Fruit fly (Drosophila melanogaster) whole organism, wandering third instar larva: Measurements from ENCODE around the gene kat80.
A peak's percentile ranks its signal among the peaks of the same experiment; 100 is the strongest.

ENCODE experiments used
- Abd-B ChIP-seq: fragments of >200 bp; optimal IDR thresholded peaks from 2 replicates; lab custom pipeline; 2017; ENCODE audit warnings: missing biosample characterization, missing genetic modification characterization
- CG32264 ChIP-seq: fragments of 200-800 bp; sonication (Bioruptor generic); optimal IDR thresholded peaks from 2 replicates; lab custom pipeline; 2016; ENCODE audit warnings: missing biosample characterization, missing genetic modification characterization
- CrebA ChIP-seq: fragments of 200-800 bp; sonication (Bioruptor generic); optimal IDR thresholded peaks from 2 replicates; lab custom pipeline; 2016; ENCODE audit warnings: missing biosample characterization, mild to moderate bottlenecking, missing genetic modification characterization, borderline replicate concordance
- GATAd ChIP-seq: sonication (Bioruptor generic); optimal IDR thresholded peaks from 2 replicates; lab custom pipeline; 2016; ENCODE audit warnings: missing biosample characterization, missing genetic modification characterization
- HLH106 ChIP-seq: fragments of 200-800 bp; optimal IDR thresholded peaks from 3 replicates; lab custom pipeline; 2019; ENCODE audit warnings: missing biosample characterization, mild to moderate bottlenecking, missing genetic modification characterization, moderate library complexity
- Hr78 ChIP-seq: fragments of >200 bp; optimal IDR thresholded peaks from 2 replicates; lab custom pipeline; 2017; ENCODE audit warnings: missing biosample characterization, missing genetic modification characterization
- Hr83 ChIP-seq: fragments of 200-300 bp; sonication (Bioruptor generic); optimal IDR thresholded peaks from 2 replicates; lab custom pipeline; 2016; ENCODE audit warnings: missing biosample characterization, mild to moderate bottlenecking, missing genetic modification characterization, moderate library complexity; ENCODE audit not compliant: poor library complexity, severe bottlenecking
- Jra ChIP-seq: sonication (Bioruptor generic); optimal IDR thresholded peaks from 2 replicates; lab custom pipeline; 2016; ENCODE audit warnings: missing biosample characterization, missing genetic modification characterization
- Myc ChIP-seq: fragments of >200 bp; optimal IDR thresholded peaks from 2 replicates; lab custom pipeline; 2017
- N ChIP-seq: fragments of >200 bp; optimal IDR thresholded peaks from 2 replicates; lab custom pipeline; 2018; ENCODE audit warnings: missing biosample characterization, missing external identifiers, missing genetic modification characterization
- Vsx2 ChIP-seq: fragments of 200-300, 225-300 bp; sonication (Bioruptor generic); optimal IDR thresholded peaks from 2 replicates; lab custom pipeline; 2018; ENCODE audit warnings: missing biosample characterization, missing genetic modification characterization; ENCODE audit not compliant: partially characterized antibody
- br ChIP-seq: fragments of 200-800 bp; sonication (Bioruptor generic); optimal IDR thresholded peaks from 2 replicates; lab custom pipeline; 2016; ENCODE audit warnings: missing biosample characterization, missing genetic modification characterization
- brk ChIP-seq: fragments of 200-800 bp; sonication (Bioruptor generic); optimal IDR thresholded peaks from 2 replicates; lab custom pipeline; 2016; ENCODE audit warnings: missing biosample characterization, mild to moderate bottlenecking, missing genetic modification characterization
- dl ChIP-seq, 2 experiments: fragments of 175-275, 200-275 bp in 1 of 2; fragments of 200-275 bp in 1 of 2; sonication (Bioruptor generic); optimal IDR thresholded peaks; lab custom pipeline; 2018; ENCODE audit warnings: mild to moderate bottlenecking in 2 of 2, missing biosample characterization in 2 of 2, missing genetic modification characterization in 2 of 2, moderate library complexity in 2 of 2; ENCODE audit not compliant: partially characterized antibody in 2 of 2, insufficient read depth in 1 of 2
- dsf ChIP-seq: sonication (Bioruptor generic); optimal IDR thresholded peaks from 2 replicates; lab custom pipeline; 2016; ENCODE audit warnings: missing biosample characterization, missing genetic modification characterization, borderline replicate concordance
- ey ChIP-seq: fragments of 200-800 bp; sonication (Bioruptor generic); optimal IDR thresholded peaks from 2 replicates; lab custom pipeline; 2016; ENCODE audit warnings: missing biosample characterization, missing genetic modification characterization
- foxo ChIP-seq, 2 experiments: fragments of 200-800 bp; sonication (Bioruptor generic); optimal IDR thresholded peaks; 2 replicates in 1 of 2; 3 replicates in 1 of 2; lab custom pipeline; 2016 to 2017; ENCODE audit warnings: missing biosample characterization in 2 of 2, missing genetic modification characterization in 2 of 2
- fru ChIP-seq: fragments of 200-800 bp; sonication (Bioruptor generic); optimal IDR thresholded peaks from 3 replicates; lab custom pipeline; 2016; ENCODE audit warnings: missing biosample characterization, mild to moderate bottlenecking, missing genetic modification characterization
- h ChIP-seq: fragments of 200-800 bp; sonication (Bioruptor generic); optimal IDR thresholded peaks from 3 replicates; lab custom pipeline; 2016; ENCODE audit warnings: missing biosample characterization, mild to moderate bottlenecking, missing genetic modification characterization
- jim ChIP-seq: fragments of 175-275, 200-325 bp; sonication (Bioruptor generic); optimal IDR thresholded peaks from 2 replicates; lab custom pipeline; 2016; ENCODE audit warnings: missing biosample characterization, mild to moderate bottlenecking, missing genetic modification characterization
- lola ChIP-seq: fragments of >200 bp; optimal IDR thresholded peaks from 2 replicates; lab custom pipeline; 2017; ENCODE audit warnings: missing biosample characterization, missing genetic modification characterization
- pan ChIP-seq: fragments of >200 bp; optimal IDR thresholded peaks from 2 replicates; lab custom pipeline; 2017
- psq ChIP-seq: fragments of 200-800 bp; sonication (Bioruptor generic); optimal IDR thresholded peaks from 3 replicates; lab custom pipeline; 2017; ENCODE audit warnings: missing biosample characterization, mild to moderate bottlenecking, missing genetic modification characterization, moderate library complexity
- sv ChIP-seq: fragments of 200-800 bp; sonication (Bioruptor generic); optimal IDR thresholded peaks from 3 replicates; lab custom pipeline; 2016; ENCODE audit warnings: missing biosample characterization, missing genetic modification characterization
- woc ChIP-seq: sonication (Bioruptor generic); optimal IDR thresholded peaks from 2 replicates; lab custom pipeline; 2016; ENCODE audit warnings: missing biosample characterization, mild to moderate bottlenecking, missing genetic modification characterization

Gene kat80

DNA sequence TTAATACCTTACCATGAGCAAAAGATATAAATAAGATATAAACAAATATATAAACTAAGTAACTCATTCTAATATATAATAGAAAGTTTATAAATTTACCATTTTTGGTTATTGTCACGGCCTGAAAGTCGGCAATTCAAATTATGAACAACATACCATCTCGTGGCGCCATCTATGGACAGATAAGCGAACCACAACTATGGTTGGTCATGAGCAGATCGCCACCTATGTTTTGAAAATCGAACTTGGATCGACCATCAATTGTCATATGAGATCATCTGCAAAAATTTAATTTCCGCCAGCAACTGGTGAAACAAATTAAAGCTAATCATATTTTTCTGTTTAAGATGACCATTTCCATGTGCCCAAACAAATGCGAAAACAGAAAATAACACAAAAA, 31.2 kb downstream of the kat80 start:
- peak; percentile 38 for TF ChIP-seq Myc (lab: Kevin White, UChicago)
- TF ChIP-seq Hr83 (GFP tag; lab: Kevin White, UChicago) = no peak

DNA sequence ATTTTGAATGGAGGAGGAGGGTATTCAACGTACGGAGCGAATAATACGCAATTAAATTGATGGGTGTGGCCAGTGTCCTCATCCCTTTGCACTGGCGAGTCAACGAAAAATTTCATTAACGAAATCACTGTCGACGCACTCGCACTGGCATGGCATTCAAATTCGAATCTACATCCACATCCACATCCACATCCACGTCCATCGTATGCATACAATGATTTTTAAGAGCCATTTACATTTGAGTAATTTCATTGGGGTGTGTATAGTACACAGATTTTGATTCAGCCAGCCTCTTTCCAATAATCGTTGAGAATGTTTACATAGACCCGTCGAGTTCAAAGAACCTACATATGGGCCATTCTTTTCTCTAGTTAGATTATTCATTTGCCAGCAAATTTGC, 32.0 kb downstream of the kat80 start:
- TF ChIP-seq brk = no peak
- no peak for TF ChIP-seq fru (GFP tag; lab: Kevin White, UChicago)
- no peak for TF ChIP-seq Abd-B (GFP tag; lab: Kevin White, UChicago)
- TF ChIP-seq h (GFP tag; lab: Kevin White, UChicago) = no peak
- no peak for TF ChIP-seq pan (lab: Kevin White, UChicago)
- TF ChIP-seq Myc (lab: Kevin White, UChicago) = no peak
- TF ChIP-seq Hr78 (GFP tag; lab: Kevin White, UChicago) = no peak
- TF ChIP-seq jim = no peak
- TF ChIP-seq foxo (GFP tag; optimal IDR thresholded peaks at IDR 0.05; lab: Kevin White, UChicago) = no peak
- no peak for TF ChIP-seq Jra (GFP tag; lab: Kevin White, UChicago)
- TF ChIP-seq woc (GFP tag; lab: Kevin White, UChicago) = no peak

DNA sequence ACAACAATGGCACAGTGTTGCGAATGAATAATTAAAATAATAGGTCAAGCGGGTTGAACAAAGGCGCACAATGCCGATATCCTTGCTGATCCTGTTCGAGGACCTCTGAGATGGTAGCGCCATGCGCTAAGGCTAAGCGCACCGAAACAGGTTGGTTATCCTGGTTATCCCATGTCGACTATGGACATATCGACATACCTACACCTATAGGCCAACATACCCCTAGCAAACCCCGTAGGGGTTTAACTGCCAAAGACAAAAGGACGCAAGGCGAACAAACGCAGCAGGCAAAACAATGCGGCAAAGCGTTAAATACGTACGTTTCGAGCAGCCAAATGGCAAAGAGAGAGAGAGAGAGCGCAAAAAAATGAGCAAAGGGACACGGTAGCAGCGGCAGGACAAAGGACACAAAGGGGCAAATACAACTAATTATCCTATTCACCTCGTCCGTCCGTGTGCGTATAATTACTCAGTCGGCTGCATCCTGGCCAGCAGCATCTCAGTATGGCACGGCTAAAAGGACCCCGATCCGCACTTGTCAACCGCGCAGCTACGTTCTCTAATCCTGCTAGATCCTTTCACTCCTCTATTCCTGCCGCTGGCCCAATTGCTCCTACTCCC, 34.0 kb downstream of the kat80 start:
- TF ChIP-seq woc (GFP tag; lab: Kevin White, UChicago) = no peak
- no peak for TF ChIP-seq jim
- TF ChIP-seq br (GFP tag; lab: Kevin White, UChicago) = no peak
- TF ChIP-seq dsf (GFP tag; lab: Kevin White, UChicago) = no peak
- TF ChIP-seq sv (GFP tag; lab: Kevin White, UChicago) = no peak
- no peak for TF ChIP-seq psq
- TF ChIP-seq h (GFP tag; lab: Kevin White, UChicago) = no peak
- TF ChIP-seq foxo (GFP tag; optimal IDR thresholded peaks at IDR 0.05; lab: Kevin White, UChicago) = no peak
- TF ChIP-seq HLH106 = no peak
- no peak for TF ChIP-seq pan (lab: Kevin White, UChicago)
- no peak for TF ChIP-seq GATAd
- no peak for TF ChIP-seq Vsx2 (GFP tag; lab: Kevin White, UChicago)
- TF ChIP-seq, all 38 proteins: peak for 0

DNA sequence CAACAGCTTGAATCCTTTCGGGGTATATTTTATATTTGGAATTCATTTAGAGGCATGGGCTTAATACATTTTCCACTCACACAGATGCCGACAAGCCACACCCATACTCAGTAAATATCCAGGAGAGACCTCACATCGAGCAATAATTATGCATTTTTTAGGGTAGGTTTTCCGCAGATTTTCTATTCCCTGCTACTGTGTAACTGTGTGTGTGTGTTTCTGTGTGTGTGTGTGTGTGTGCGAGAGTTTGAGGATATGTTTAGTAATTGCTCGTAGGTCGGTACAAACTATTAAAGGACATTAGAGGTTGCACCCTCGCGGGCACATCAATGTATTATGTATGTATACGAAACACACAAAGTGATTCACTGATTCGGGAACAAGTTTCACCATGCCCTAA, 44.7 kb downstream of the kat80 start:
- no peak for TF ChIP-seq dl (GFP tag; optimal IDR thresholded peaks at IDR 0.05; lab: Kevin White, UChicago; ENCODE audit: insufficient read depth in 1 of 2, partially characterized antibody in 2 of 2)

DNA sequence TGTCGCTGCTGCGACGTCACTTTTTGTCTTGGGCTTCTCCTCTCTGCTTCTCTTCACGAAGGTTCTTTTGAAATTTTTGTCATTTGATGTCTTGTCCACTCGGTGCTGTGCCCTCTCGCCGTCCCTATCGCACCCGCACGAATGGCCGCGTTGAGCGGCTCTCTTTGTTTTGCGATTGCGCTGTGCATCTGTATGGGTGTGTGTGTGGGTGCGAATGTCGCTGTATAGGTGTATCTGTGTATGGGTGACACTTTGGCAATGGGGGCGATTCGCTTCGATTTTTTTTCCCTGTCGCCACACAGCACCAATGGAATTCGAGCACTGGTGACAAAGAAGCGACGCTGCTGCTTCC, 58.5 kb downstream of the kat80 start:
- TF ChIP-seq dsf (GFP tag; lab: Kevin White, UChicago) (no peak), Jra (GFP tag; lab: Kevin White, UChicago) (no peak), CrebA (GFP tag; lab: Kevin White, UChicago) (no peak), N (GFP tag; lab: Kevin White, UChicago) (no peak), woc (GFP tag; lab: Kevin White, UChicago) (no peak), br (GFP tag; lab: Kevin White, UChicago) (no peak), CG32264 (GFP tag; lab: Kevin White, UChicago) (no peak), dl (GFP tag; optimal IDR thresholded peaks at IDR 0.05; lab: Kevin White, UChicago; ENCODE audit: insufficient read depth in 1 of 2, partially characterized antibody in 2 of 2) (no peak), lola (GFP tag; lab: Kevin White, UChicago) (no peak), Abd-B (GFP tag; lab: Kevin White, UChicago) (no peak), h (GFP tag; lab: Kevin White, UChicago) (no peak), ey (GFP tag; lab: Kevin White, UChicago) (no peak)
